Worm (Caenorhabditis elegans): Measurements from ENCODE around the gene C18E9.5.

C18E9.5 gene

ce11 chrII:8969251-8970183, at the start of gene C18E9.5, which contains the start of gene szy-20 (continued):
- peak; percentile 63 for TF ChIP-seq grh-1 (GFP tag; IDR thresholded peaks at IDR 0.05)
- TF ChIP-seq aly-2 (tag; optimal IDR thresholded peaks at IDR 0.05) = peak; percentile 72
- TF ChIP-seq nhr-84 (tag; optimal IDR thresholded peaks at IDR 0.05) = no peak
- TF ChIP-seq C04F5.9 (tag; optimal IDR thresholded peaks at IDR 0.05) = peak; percentile 75
- no peak for TF ChIP-seq efl-3 (GFP tag; optimal IDR thresholded peaks at IDR 0.05)
- TF ChIP-seq hpl-2 (GFP tag; optimal IDR thresholded peaks at IDR 0.05) = peak; percentile 20
- TF ChIP-seq zag-1 (tag; optimal IDR thresholded peaks at IDR 0.05) = peak; percentile 21
- TF ChIP-seq irx-1 (tag; optimal IDR thresholded peaks at IDR 0.05) = peak; percentile 83
- TF ChIP-seq nhr-71 (tag; optimal IDR thresholded peaks at IDR 0.05) = peak; percentile 93
- TF ChIP-seq nhr-77 (tag; optimal IDR thresholded peaks at IDR 0.05) = peak; percentile 54
- TF ChIP-seq lin-35 (GFP tag; optimal IDR thresholded peaks at IDR 0.05) = peak; percentile 98
- no peak for TF ChIP-seq unc-98 (GFP tag; IDR thresholded peaks at IDR 0.05)
- TF ChIP-seq alr-1 (tag; optimal IDR thresholded peaks at IDR 0.05; ENCODE audit: borderline replicate concordance) = no peak
- peak; percentile 90 for TF ChIP-seq swsn-7 (tag; optimal IDR thresholded peaks at IDR 0.05)
- no peak for TF ChIP-seq vab-15 (tag; optimal IDR thresholded peaks at IDR 0.05)
- TF ChIP-seq blmp-1 (tag; optimal IDR thresholded peaks at IDR 0.05) = peak; percentile 23
- peak; percentile 62 for TF ChIP-seq sup-37 (GFP tag; optimal IDR thresholded peaks at IDR 0.05)
- peak; percentile 61 for TF ChIP-seq nhr-11 (tag; optimal IDR thresholded peaks at IDR 0.05)
- no peak for TF ChIP-seq unc-62 (GFP tag; optimal IDR thresholded peaks at IDR 0.05)
- TF ChIP-seq ztf-4 (tag; optimal IDR thresholded peaks at IDR 0.05) = peak; percentile 14
- TF ChIP-seq ztf-11 (tag; optimal IDR thresholded peaks at IDR 0.05) = peak in 1 of 2 experiments; percentile 68
- peak; percentile 88 for TF ChIP-seq nhr-19 (GFP tag; conservative IDR thresholded peaks at IDR 0.05)
- no peak for TF ChIP-seq ama-1 (optimal IDR thresholded peaks at IDR 0.05)
- TF ChIP-seq dsc-1 (tag; optimal IDR thresholded peaks at IDR 0.05) = peak; percentile 92
- peak; percentile 54 for TF ChIP-seq zip-4 (GFP tag; optimal IDR thresholded peaks at IDR 0.05)
- TF ChIP-seq egl-13 (tag; optimal IDR thresholded peaks at IDR 0.05) = peak; percentile 71
- TF ChIP-seq egl-27 (tag; optimal IDR thresholded peaks at IDR 0.05) = no peak
- peak; percentile 36 for TF ChIP-seq lir-3 (tag; optimal IDR thresholded peaks at IDR 0.05; ENCODE audit: poor library complexity)
- peak; percentile 90 for TF ChIP-seq lin-14 (GFP tag; optimal IDR thresholded peaks at IDR 0.05)
- peak; percentile 89 for TF ChIP-seq tbx-2 (tag; optimal IDR thresholded peaks at IDR 0.05)
- TF ChIP-seq nhr-237 (tag; optimal IDR thresholded peaks at IDR 0.05) = peak; percentile 16
- TF ChIP-seq nhr-28 (tag; optimal IDR thresholded peaks at IDR 0.05) = no peak
- no peak for TF ChIP-seq C34B4.2 (tag; optimal IDR thresholded peaks at IDR 0.05)
- TF ChIP-seq fkh-8 (tag; optimal IDR thresholded peaks at IDR 0.05) = peak; percentile 80

ce11 chrII:8920315-8920714, 49.5 kb upstream of the C18E9.5 start:
- peak; percentile 31 for TF ChIP-seq lin-14 (GFP tag; optimal IDR thresholded peaks at IDR 0.05)
- peak; percentile 26 for TF ChIP-seq skn-1 (tag; optimal IDR thresholded peaks at IDR 0.05)
- TF ChIP-seq fos-1 (tag; optimal IDR thresholded peaks at IDR 0.05) = peak; percentile 48
- TF ChIP-seq egl-27 (tag; optimal IDR thresholded peaks at IDR 0.05) = no peak
- TF ChIP-seq jun-1 (tag; optimal IDR thresholded peaks at IDR 0.05) = no peak
- no peak for TF ChIP-seq zip-4 (GFP tag; optimal IDR thresholded peaks at IDR 0.05)

- TF ChIP-seq pqm-1 (tag; optimal IDR thresholded peaks at IDR 0.05) (no peak), sptf-1 (tag; optimal IDR thresholded peaks at IDR 0.05) (no peak), mab-9 (GFP tag; IDR thresholded peaks at IDR 0.05) (no peak), lin-39 (tag; optimal IDR thresholded peaks at IDR 0.05) (no peak), nhr-12 (tag; optimal IDR thresholded peaks at IDR 0.05) (no peak), nhr-28 (tag; optimal IDR thresholded peaks at IDR 0.05) (no peak), lin-14 (GFP tag; optimal IDR thresholded peaks at IDR 0.05) (peak; percentile 11), tbx-2 (tag; optimal IDR thresholded peaks at IDR 0.05) (no peak)
These were observed 48.8 kb upstream of the C18E9.5 start for ce11 chrII:8920955-8921354.
